Fruit fly (Drosophila melanogaster): ENCODE results near the gene tal-1A.
A peak's percentile ranks its signal among the peaks of the same experiment; 100 is the strongest.

The tal-1A gene

dm6 chr3R:13793105-13793978 lies 19.6 kb upstream of the tal-1A start (continued):
- TF ChIP-seq Hand (GFP tag; optimal IDR thresholded peaks at IDR 0.05) (no peak), pum (GFP tag; optimal IDR thresholded peaks at IDR 0.05) (no peak), CG18262 (tag; optimal IDR thresholded peaks at IDR 0.05) (peak; percentile 35), esg (GFP tag; conservative IDR thresholded peaks at IDR 0.05) (peak; percentile 47), Nf-YC (tag; optimal IDR thresholded peaks at IDR 0.05) (no peak), Asciz (GFP tag; optimal IDR thresholded peaks at IDR 0.05) (peak; percentile 10), lov (optimal IDR thresholded peaks at IDR 0.05) (no peak), lov (GFP tag; IDR thresholded peaks at IDR 0.05) (no peak), Mes4 (GFP tag; optimal IDR thresholded peaks at IDR 0.05) (no peak), CG12236 (GFP tag; optimal IDR thresholded peaks at IDR 0.05) (no peak), ato (GFP tag; IDR thresholded peaks at IDR 0.05; ENCODE audit: partially characterized antibody) (no peak), PHDP (tag; optimal IDR thresholded peaks at IDR 0.05) (peak; percentile 50), ftz-f1 (GFP tag; optimal IDR thresholded peaks at IDR 0.05) (no peak), CG9876 (GFP tag; optimal IDR thresholded peaks at IDR 0.05) (no peak), tap (tag; optimal IDR thresholded peaks at IDR 0.05) (peak; percentile 37), BtbVII (GFP tag; optimal IDR thresholded peaks at IDR 0.05) (no peak), ewg (GFP tag; optimal IDR thresholded peaks at IDR 0.05) (peak; percentile 17), Mrtf (GFP tag; IDR thresholded peaks at IDR 0.05) (no peak), btn (GFP tag; optimal IDR thresholded peaks at IDR 0.05) (no peak), CG9797 (GFP tag; optimal IDR thresholded peaks at IDR 0.05) (no peak), schlank (tag; optimal IDR thresholded peaks at IDR 0.05) (no peak), CG2202 (tag; optimal IDR thresholded peaks at IDR 0.05) (peak; percentile 10), lola (GFP tag; optimal IDR thresholded peaks at IDR 0.05) (peak in 1 of 3 experiments; percentile 33), crol (GFP tag; IDR thresholded peaks at IDR 0.05) (peak; percentile 6; the same call in 1 of the 2 replicates), CG17802 (tag; optimal IDR thresholded peaks at IDR 0.05) (no peak), CoRest (tag; optimal IDR thresholded peaks at IDR 0.05) (peak; percentile 13), kni (GFP tag; optimal IDR thresholded peaks at IDR 0.05) (peak; percentile 54), CG33557 (GFP tag; optimal IDR thresholded peaks at IDR 0.05) (no peak), CG10209 (GFP tag; optimal IDR thresholded peaks at IDR 0.05) (peak; percentile 25), psq (GFP tag; optimal IDR thresholded peaks at IDR 0.05) (no peak), sens (GFP tag) (peak; percentile 93), CG16863 (GFP tag; optimal IDR thresholded peaks at IDR 0.05) (peak; percentile 5), MESR4 (GFP tag; optimal IDR thresholded peaks at IDR 0.05) (no peak), br (optimal IDR thresholded peaks at IDR 0.05) (no peak), Hmx (GFP tag; optimal IDR thresholded peaks at IDR 0.05) (no peak), CG18476 (GFP tag; optimal IDR thresholded peaks at IDR 0.05) (no peak), Ada2b (GFP tag; IDR thresholded peaks at IDR 0.05) (no peak), CG7839 (tag; optimal IDR thresholded peaks at IDR 0.05) (peak; percentile 51), sob (GFP tag; IDR thresholded peaks at IDR 0.05) (no peak), CG13424 (tag; optimal IDR thresholded peaks at IDR 0.05) (peak; percentile 23), CG4707 (GFP tag; optimal IDR thresholded peaks at IDR 0.05) (no peak), danr (GFP tag; IDR thresholded peaks at IDR 0.05) (no peak), fd102C (GFP tag; optimal IDR thresholded peaks at IDR 0.05) (no peak), Ets65A (GFP tag) (peak; percentile 70), jumu (GFP tag; optimal IDR thresholded peaks at IDR 0.05) (peak; percentile 15), Lim3 (GFP tag; IDR thresholded peaks at IDR 0.05) (no peak), sisA (GFP tag; IDR thresholded peaks at IDR 0.05) (no peak), sd (tag; optimal IDR thresholded peaks at IDR 0.05) (no peak), org-1 (GFP tag; optimal IDR thresholded peaks at IDR 0.05) (no peak), oc (tag; optimal IDR thresholded peaks at IDR 0.05) (peak; percentile 35)

Measured in whole organism, embryonic.